Worm (Caenorhabditis elegans) whole organism, L4 larva: ENCODE data around the gene F59B2.3.

ENCODE experiments used
- D1046.2 ChIP-seq: fragments of 200-800 bp; sonication (Bioruptor generic); IDR thresholded peaks from 2 replicates; pipeline ENCODE4 v1.3.6; 2022; ENCODE audit warnings: missing genetic modification characterization, missing compliant biosample characterization
- F49E8.2 ChIP-seq: sonication (generic microtip); optimal IDR thresholded peaks from 2 replicates; lab custom pipeline; 2016; ENCODE audit warnings: missing compliant biosample characterization, mild to moderate bottlenecking, missing genetic modification characterization, borderline replicate concordance
- R02D3.7 ChIP-seq: fragments of 150-350 bp; sonication (generic microtip); optimal IDR thresholded peaks from 3 replicates; lab custom pipeline; 2014; ENCODE audit warnings: missing biosample characterization, missing genetic modification characterization
- Y105C5A.15 ChIP-seq: fragments of 200-800 bp; sonication (Bioruptor generic); IDR thresholded peaks from 2 replicates; pipeline ENCODE4 v1.3.6; 2022; ENCODE audit warnings: missing genetic modification characterization, missing compliant biosample characterization
- aha-1 ChIP-seq: fragments of 150-350 bp; peaks from one replicate; lab custom pipeline; 2014; ENCODE audit warnings: missing biosample characterization, missing genetic modification characterization
- aly-2 ChIP-seq: sonication (generic microtip); optimal IDR thresholded peaks from 2 replicates; lab custom pipeline; 2018; ENCODE audit warnings: missing biosample characterization, missing genetic modification characterization
- arid-1 ChIP-seq: fragments of 200-800 bp; sonication (Bioruptor generic); conservative IDR thresholded peaks from 2 replicates; pipeline ENCODE4 v1.3.6; 2022; ENCODE audit warnings: missing genetic modification reagents, missing genetic modification characterization, missing compliant biosample characterization
- ceh-20 ChIP-seq: fragments of 200-800 bp; sonication (Bioruptor generic); IDR thresholded peaks from 2 replicates; pipeline ENCODE4 v1.3.6; 2022; ENCODE audit warnings: missing genetic modification reagents, missing genetic modification characterization, missing compliant biosample characterization
- ceh-44 ChIP-seq: fragments of 200-800 bp; sonication (Bioruptor generic); IDR thresholded peaks from 2 replicates; pipeline ENCODE4 v1.3.6; 2022; ENCODE audit warnings: missing genetic modification reagents, missing genetic modification characterization, missing compliant biosample characterization
- ceh-62 ChIP-seq: sonication (generic microtip); optimal IDR thresholded peaks from 2 replicates; lab custom pipeline; 2017; ENCODE audit warnings: missing biosample characterization, missing genetic modification characterization
- ctbp-1 ChIP-seq: fragments of 200-800 bp; sonication (Bioruptor generic); IDR thresholded peaks from 2 replicates; pipeline ENCODE4 v1.3.6; 2022; ENCODE audit warnings: missing genetic modification reagents, missing genetic modification characterization, missing compliant biosample characterization
- daf-16 ChIP-seq, 3 experiments: sonication (generic microtip); optimal IDR thresholded peaks; 2 replicates each; lab custom pipeline; 2016 to 2017; ENCODE audit warnings: missing genetic modification characterization in 3 of 3, missing genetic modification reagents in 3 of 3, mild to moderate bottlenecking in 2 of 3, missing compliant biosample characterization in 2 of 3, missing biosample characterization in 1 of 3, moderate library complexity in 1 of 3
- dmd-9 ChIP-seq: fragments of 200-800 bp; sonication (Bioruptor generic); IDR thresholded peaks from 2 replicates; pipeline ENCODE4 v1.3.6; 2022; ENCODE audit warnings: missing genetic modification reagents, missing genetic modification characterization, missing compliant biosample characterization
- dpl-1 ChIP-seq: fragments of 150-350 bp; optimal IDR thresholded peaks from 2 replicates; lab custom pipeline; 2014; ENCODE audit warnings: missing biosample characterization, missing genetic modification reagents, missing genetic modification characterization
- dve-1 ChIP-seq: sonication (generic microtip); optimal IDR thresholded peaks from 2 replicates; lab custom pipeline; 2017; ENCODE audit warnings: antibody characterized with exemption, mild to moderate bottlenecking, missing genetic modification characterization, missing compliant biosample characterization; ENCODE audit not compliant: insufficient read depth
- hlh-11 ChIP-seq: fragments of 200-800 bp; sonication (Bioruptor generic); optimal IDR thresholded peaks from 2 replicates; lab custom pipeline; 2018; ENCODE audit warnings: mild to moderate bottlenecking, missing genetic modification characterization, missing compliant biosample characterization
- hlh-30 ChIP-seq: sonication (generic microtip); optimal IDR thresholded peaks from 2 replicates; lab custom pipeline; 2017; ENCODE audit warnings: antibody characterized with exemption, mild to moderate bottlenecking, missing genetic modification characterization, missing compliant biosample characterization; ENCODE audit not compliant: insufficient read depth
- lin-13 ChIP-seq: fragments of 150-350 bp; optimal IDR thresholded peaks from 2 replicates; lab custom pipeline; 2014; ENCODE audit warnings: missing biosample characterization, missing genetic modification reagents, missing genetic modification characterization
- lin-39 ChIP-seq: fragments of 150-350 bp; optimal IDR thresholded peaks from 2 replicates; lab custom pipeline; 2014; ENCODE audit warnings: missing biosample characterization, missing genetic modification reagents, missing genetic modification characterization
- madf-5 ChIP-seq, 2 experiments: fragments of 200-800 bp; sonication (Bioruptor generic); IDR thresholded peaks; 2 replicates each; pipeline ENCODE4 v1.3.6; 2022; ENCODE audit warnings: missing compliant biosample characterization in 2 of 2, missing genetic modification characterization in 2 of 2
- madf-9 ChIP-seq: fragments of 200-800 bp; sonication (Bioruptor generic); conservative IDR thresholded peaks from 2 replicates; pipeline ENCODE4 v1.3.6; 2022; ENCODE audit warnings: missing genetic modification reagents, missing genetic modification characterization, missing compliant biosample characterization
- mdl-1 ChIP-seq, 2 experiments: fragments of 150-350 bp in 1 of 2; sonication (generic microtip) in 1 of 2; optimal IDR thresholded peaks; 2 replicates each; lab custom pipeline; 2014 to 2017; ENCODE audit warnings: missing biosample characterization in 2 of 2, missing genetic modification characterization in 2 of 2
- mep-1 ChIP-seq: fragments of 150-350 bp; sonication (generic microtip); optimal IDR thresholded peaks from 3 replicates; lab custom pipeline; 2014; ENCODE audit warnings: missing biosample characterization, missing genetic modification characterization
- mes-2 ChIP-seq: sonication (generic microtip); optimal IDR thresholded peaks from 2 replicates; lab custom pipeline; 2016; ENCODE audit warnings: missing genotype, mild to moderate bottlenecking, missing genetic modification characterization, missing compliant biosample characterization; ENCODE audit not compliant: poor library complexity, severe bottlenecking
- mxl-2 ChIP-seq: fragments of 200-800 bp; sonication (Bioruptor generic); conservative IDR thresholded peaks from 2 replicates; pipeline ENCODE4 v1.3.6; 2022; ENCODE audit warnings: missing genetic modification reagents, missing genetic modification characterization, missing compliant biosample characterization
- mxl-3 ChIP-seq: fragments of 200-800 bp; sonication (Bioruptor generic); optimal IDR thresholded peaks from 2 replicates; lab custom pipeline; 2018; ENCODE audit warnings: mild to moderate bottlenecking, missing genetic modification characterization, missing compliant biosample characterization
- nhr-25 ChIP-seq: sonication (generic microtip); optimal IDR thresholded peaks from 2 replicates; lab custom pipeline; 2017; ENCODE audit warnings: missing genetic modification characterization, mild to moderate bottlenecking, missing compliant biosample characterization, antibody characterized with exemption, moderate library complexity, borderline replicate concordance; ENCODE audit not compliant: insufficient read depth
- nhr-28 ChIP-seq: fragments of 150-350 bp; optimal IDR thresholded peaks from 2 replicates; lab custom pipeline; 2014; ENCODE audit warnings: missing biosample characterization, missing genetic modification characterization
- nhr-41 ChIP-seq: fragments of 200-800 bp; sonication (Bioruptor generic); IDR thresholded peaks from 2 replicates; pipeline ENCODE4 v1.3.6; 2022; ENCODE audit warnings: missing genetic modification reagents, missing genetic modification characterization, missing compliant biosample characterization
- pha-4 ChIP-seq, 2 experiments: fragments of 150-350 bp in 1 of 2; fragments of 200-800 bp in 1 of 2; sonication (Bioruptor generic) in 1 of 2; IDR thresholded peaks in 1 of 2; optimal IDR thresholded peaks in 1 of 2; 2 replicates each; pipeline versions ENCODE4 v1.3.6 to Lab custom; 2014 to 2022; ENCODE audit warnings: missing genetic modification characterization in 2 of 2, missing genetic modification reagents in 2 of 2, missing biosample characterization in 1 of 2, missing compliant biosample characterization in 1 of 2
- pqm-1 ChIP-seq: sonication (generic microtip); optimal IDR thresholded peaks from 2 replicates; lab custom pipeline; 2017; ENCODE audit warnings: missing biosample characterization, missing genetic modification characterization
- rbr-2 ChIP-seq: sonication (generic microtip); optimal IDR thresholded peaks from 2 replicates; lab custom pipeline; 2016; ENCODE audit warnings: missing genotype, missing genetic modification characterization, missing compliant biosample characterization
- skn-1 ChIP-seq: fragments of 150-350 bp; optimal IDR thresholded peaks from 2 replicates; lab custom pipeline; 2014; ENCODE audit warnings: missing biosample characterization, missing genetic modification characterization
- snpc-1.2 ChIP-seq: fragments of 200-800 bp; sonication (Bioruptor generic); IDR thresholded peaks from 2 replicates; pipeline ENCODE4 v1.3.6; 2022; ENCODE audit warnings: missing genetic modification reagents, missing genetic modification characterization, missing compliant biosample characterization
- tag-97 ChIP-seq: fragments of 200-800 bp; sonication (Bioruptor generic); IDR thresholded peaks from 2 replicates; pipeline ENCODE4 v1.3.6; 2022; ENCODE audit warnings: missing genetic modification characterization, missing compliant biosample characterization
- unc-130 ChIP-seq: sonication (generic microtip); optimal IDR thresholded peaks from 2 replicates; lab custom pipeline; 2016; ENCODE audit warnings: missing genetic modification reagents, missing genetic modification characterization, missing compliant biosample characterization
- unc-39 ChIP-seq: sonication (generic microtip); optimal IDR thresholded peaks from 2 replicates; lab custom pipeline; 2017; ENCODE audit warnings: missing biosample characterization, missing genetic modification characterization
- unc-62 ChIP-seq, 3 experiments: fragments of 150-350 bp in 1 of 3; sonication (generic microtip); optimal IDR thresholded peaks in 2 of 3; peaks in 1 of 3; 1 replicate in 1 of 3; 2 replicates in 2 of 3; lab custom pipeline; 2014 to 2017; ENCODE audit warnings: missing biosample characterization in 3 of 3, missing genetic modification characterization in 3 of 3, missing genetic modification reagents in 3 of 3, missing genotype in 1 of 3
- zip-2 ChIP-seq: fragments of 150-350 bp; optimal IDR thresholded peaks from 2 replicates; lab custom pipeline; 2014; ENCODE audit warnings: missing biosample characterization, missing genetic modification characterization
- ztf-7 ChIP-seq: fragments of 150-350 bp; optimal IDR thresholded peaks from 2 replicates; lab custom pipeline; 2014; ENCODE audit warnings: missing biosample characterization, missing genetic modification characterization

F59B2.3 gene

ce11 chrIII:9017181-9017651 lies 17.6 kb upstream of the F59B2.3 start, which contains the start of gene F59B2.12:
TSS of gene F59B2.12 (plus strand) at chrIII:9017601.
- TF ChIP-seq nhr-41 (GFP tag; lab: Robert Waterston, UW) (no peak), unc-62 (GFP tag; optimal IDR thresholded peaks at IDR 0.05 in 1 of 2; lab: Kevin White, UChicago) (peak in 1 of 2 experiments; percentile 90), unc-62 (tag; optimal IDR thresholded peaks at IDR 0.05; lab: Kevin White, UChicago) (no peak)

ce11 chrIII:9012309-9012708 lies 12.7 kb upstream of the F59B2.3 start, which contains the start of gene F59B2.9:
TSS of gene F59B2.9 (minus strand) at chrIII:9012409.
- TF ChIP-seq lin-13 (GFP tag; lab: Kevin White, UChicago), result no peak
- no peak for TF ChIP-seq madf-9 (GFP tag; lab: Robert Waterston, UW)
- no peak for TF ChIP-seq tag-97 (GFP tag; lab: Robert Waterston, UW)
- TF ChIP-seq aly-2 (tag; lab: Kevin White, UChicago), result no peak
- no peak for TF ChIP-seq nhr-25 (tag; lab: Kevin White, UChicago)
- TF ChIP-seq pqm-1 (tag; lab: Kevin White, UChicago), result no peak
- TF ChIP-seq hlh-11 (tag; lab: Kevin White, UChicago), result no peak
- no peak for TF ChIP-seq ceh-62

ce11 chrIII:9010047-9010446 lies 10.5 kb upstream of the F59B2.3 start, which contains the start of gene F59B2.8:
TSS of gene F59B2.8 (minus strand) at chrIII:9010197.
- peak; percentile 29 for TF ChIP-seq mes-2 (tag; lab: Kevin White, UChicago)
- TF ChIP-seq aha-1, result peak; percentile 6
- TF ChIP-seq lin-13 (GFP tag; lab: Kevin White, UChicago), result no peak
- TF ChIP-seq, all 104 proteins: peak for 2

DNA sequence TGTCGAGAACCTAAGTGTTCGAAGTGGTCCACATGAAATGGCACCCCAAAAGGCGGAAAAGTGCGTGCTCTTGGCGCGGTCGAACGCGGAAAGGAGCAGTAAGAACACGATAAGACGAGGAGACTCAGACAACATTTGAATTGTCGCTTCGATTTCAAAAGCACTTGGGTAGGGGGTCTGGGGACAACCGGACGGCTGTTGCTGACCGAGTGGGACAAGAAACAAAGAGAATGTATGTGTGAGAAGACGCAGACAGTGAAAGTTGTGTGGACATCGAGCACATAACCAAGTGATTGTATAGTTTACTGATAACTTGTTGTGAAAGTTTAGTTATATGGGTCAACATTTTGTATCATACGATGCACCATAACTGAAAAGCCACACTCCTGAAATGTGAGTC lies 7.6 kb upstream of the F59B2.3 start:
- TF ChIP-seq unc-130 (GFP tag; lab: Kevin White, UChicago) (no peak), unc-39 (tag; lab: Kevin White, UChicago) (no peak), hlh-30 (tag; lab: Kevin White, UChicago) (peak; percentile 39), madf-9 (GFP tag; lab: Robert Waterston, UW) (peak; percentile 63; the same call in 1 of the 2 replicates), lin-39 (tag; lab: Kevin White, UChicago) (no peak), nhr-41 (GFP tag; lab: Robert Waterston, UW) (no peak), D1046.2 (no peak), dve-1 (tag; lab: Kevin White, UChicago) (peak; percentile 48), rbr-2 (tag; lab: Kevin White, UChicago) (peak; percentile 4), mep-1 (peak; percentile 20), dpl-1 (GFP tag; lab: Kevin White, UChicago) (no peak), arid-1 (no peak), R02D3.7 (tag; lab: Kevin White, UChicago) (no peak), skn-1 (tag; lab: Kevin White, UChicago) (no peak), mdl-1 (tag; optimal IDR thresholded peaks at IDR 0.05; lab: Kevin White, UChicago) (peak in 1 of 2 experiments; percentile 12), pqm-1 (tag; lab: Kevin White, UChicago) (peak; percentile 17), nhr-28 (peak; percentile 60), ztf-7 (no peak), tag-97 (GFP tag; lab: Robert Waterston, UW) (no peak), mxl-3 (peak; percentile 27), Y105C5A.15 (GFP tag; lab: Robert Waterston, UW) (no peak), zip-2 (tag; lab: Kevin White, UChicago) (no peak), dmd-9 (GFP tag; lab: Robert Waterston, UW) (no peak), pha-4 (GFP tag; IDR thresholded peaks at IDR 0.05; lab: Robert Waterston, UW) (no peak), pha-4 (tag; optimal IDR thresholded peaks at IDR 0.05; lab: Kevin White, UChicago) (peak; percentile 6), daf-16 (GFP tag; optimal IDR thresholded peaks at IDR 0.05; lab: Kevin White, UChicago) (no peak), daf-16 (tag; optimal IDR thresholded peaks at IDR 0.05; lab: Kevin White, UChicago) (peak; percentile 79), mxl-2 (GFP tag; lab: Robert Waterston, UW) (no peak), aly-2 (tag; lab: Kevin White, UChicago) (no peak), snpc-1.2 (GFP tag; lab: Robert Waterston, UW) (no peak), hlh-11 (tag; lab: Kevin White, UChicago) (peak; percentile 83), aha-1 (peak; percentile 71), F49E8.2 (tag; lab: Kevin White, UChicago) (no peak), ctbp-1 (GFP tag; lab: Robert Waterston, UW) (no peak), ceh-44 (no peak), madf-5 (GFP tag; IDR thresholded peaks at IDR 0.05; lab: Robert Waterston, UW) (no peak), mes-2 (tag; lab: Kevin White, UChicago) (peak; percentile 51), ceh-20 (GFP tag; lab: Robert Waterston, UW) (no peak)
- TF ChIP-seq, all 104 proteins: peak for 14
